Fruit fly (Drosophila melanogaster): ENCODE measurements around the gene CG15019.

dm6 chr3L:4389104-4389503 lies 16.8 kb downstream of the CG15019 start:
- no peak for TF ChIP-seq ovo (GFP tag; optimal IDR thresholded peaks at IDR 0.05)
- TF ChIP-seq Clk (GFP tag; optimal IDR thresholded peaks at IDR 0.05): no peak
- TF ChIP-seq CG5204 (GFP tag; optimal IDR thresholded peaks at IDR 0.05): no peak
- TF ChIP-seq CG1620 (GFP tag; optimal IDR thresholded peaks at IDR 0.05): no peak

Data from whole organism, adult.